Worm (Caenorhabditis elegans): ENCODE measurements around the gene glrx-22.
A peak's percentile ranks its signal among the peaks of the same experiment; 100 is the strongest.

Gene glrx-22

DNA sequence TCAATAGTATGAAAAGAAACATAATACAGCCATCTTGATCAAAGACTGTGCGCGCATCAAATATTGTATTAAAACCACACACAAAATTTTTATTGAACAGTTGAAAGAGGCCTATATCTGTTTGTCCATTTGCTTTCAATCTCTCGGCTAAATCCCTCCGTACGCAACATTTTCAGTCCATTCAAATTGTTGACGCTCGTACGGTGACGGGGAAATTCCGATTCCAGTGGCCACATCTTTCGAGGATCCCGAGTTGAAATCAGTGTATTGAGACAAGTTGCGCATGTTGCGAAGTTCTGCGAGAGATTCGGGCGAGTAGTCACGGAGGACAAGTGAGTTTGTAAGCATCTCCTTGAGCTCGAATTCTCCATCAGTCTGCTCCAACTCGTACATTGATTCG is 36.5 kb downstream of the glrx-22 start:
- no peak for TF ChIP-seq F23B12.7 (tag; optimal IDR thresholded peaks at IDR 0.05; ENCODE audit: insufficient read depth)
- no peak for TF ChIP-seq attf-6 (GFP tag; IDR thresholded peaks at IDR 0.05)
- TF ChIP-seq nfya-2 (GFP tag; IDR thresholded peaks at IDR 0.05) = no peak
- TF ChIP-seq let-526 (GFP tag; IDR thresholded peaks at IDR 0.05) = no peak
- TF ChIP-seq zim-3 (tag; optimal IDR thresholded peaks at IDR 0.05) = no peak

DNA sequence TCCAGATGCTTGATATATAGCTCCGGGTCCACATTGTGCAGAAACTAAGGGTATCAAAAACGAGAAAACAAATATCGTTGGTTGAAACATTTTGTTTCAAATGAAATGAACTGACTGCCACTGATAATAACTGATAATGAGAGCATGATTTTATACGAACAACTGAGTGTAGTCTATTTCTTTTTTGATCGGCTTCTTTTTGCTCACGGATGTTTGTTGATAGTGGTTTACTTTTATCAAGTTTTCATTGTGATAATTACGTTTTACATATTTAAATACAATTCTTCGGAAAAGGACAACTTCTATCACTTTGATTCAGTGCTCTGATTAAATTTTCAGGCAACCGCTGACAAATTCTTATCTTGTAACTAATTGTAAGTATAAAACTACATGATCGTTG is 37.3 kb downstream of the glrx-22 start, which contains the start of gene clec-51:
clec-51 (minus strand) TSS at position 114 of the 400 bp plus-strand sequence.
- no peak for TF ChIP-seq xnd-1 (tag; optimal IDR thresholded peaks at IDR 0.05)
- TF ChIP-seq die-1 (tag; optimal IDR thresholded peaks at IDR 0.05) = no peak
- peak; percentile 69 for TF ChIP-seq nhr-80 (tag; optimal IDR thresholded peaks at IDR 0.05)

DNA sequence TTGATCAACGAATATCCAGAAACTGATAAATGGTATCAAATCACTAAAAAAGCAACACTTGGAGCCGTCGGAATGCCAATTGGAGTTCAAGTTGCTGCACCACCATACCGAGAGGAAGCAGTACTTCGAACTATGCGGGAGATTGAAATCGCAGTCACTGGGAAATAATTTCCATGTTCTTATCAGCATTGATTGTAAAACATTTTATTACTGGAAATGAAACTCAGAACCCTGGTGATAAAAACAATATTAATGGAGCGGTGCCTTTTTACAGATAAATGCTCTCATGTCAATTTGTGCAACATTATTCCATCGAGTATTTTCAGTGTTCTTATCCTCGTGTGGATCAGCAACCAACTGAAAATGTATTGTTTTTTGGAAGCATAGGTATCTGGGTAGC is 39.3 kb downstream of the glrx-22 start:
- TF ChIP-seq hmg-1.2 (GFP tag; IDR thresholded peaks at IDR 0.05) (no peak), sptf-2 (GFP tag; optimal IDR thresholded peaks at IDR 0.05) (no peak), snpc-1.1 (tag; optimal IDR thresholded peaks at IDR 0.05; ENCODE audit: insufficient read depth) (no peak), Y53F4B.3 (GFP tag; IDR thresholded peaks at IDR 0.05) (no peak), nhr-80 (tag; optimal IDR thresholded peaks at IDR 0.05) (peak; percentile 41)

DNA sequence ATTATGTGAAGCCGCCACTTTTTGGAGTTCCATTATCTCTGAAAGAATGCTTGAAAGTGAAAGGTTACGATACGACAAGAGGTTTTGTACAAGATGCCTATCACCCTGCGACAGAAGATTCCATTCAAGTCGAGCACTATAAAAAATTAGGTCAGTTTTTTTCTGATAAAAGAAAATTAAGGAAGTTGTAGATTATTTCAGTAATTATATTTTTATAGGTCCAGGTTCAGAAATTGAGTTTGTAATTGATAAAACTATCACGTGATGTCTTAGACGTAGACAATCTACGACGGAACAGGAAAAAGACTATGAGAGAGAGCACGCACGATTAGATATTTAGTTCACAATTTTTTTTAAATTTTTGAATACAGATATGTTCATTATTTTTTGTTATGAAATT is 41.0 kb downstream of the glrx-22 start:
- TF ChIP-seq ZK185.1 (tag; optimal IDR thresholded peaks at IDR 0.05; ENCODE audit: poor library complexity, severe bottlenecking) (no peak), rec-8 (tag; optimal IDR thresholded peaks at IDR 0.05) (no peak), cebp-2 (GFP tag; IDR thresholded peaks at IDR 0.05) (no peak), attf-5 (GFP tag; optimal IDR thresholded peaks at IDR 0.05) (no peak), hsf-1 (GFP tag; IDR thresholded peaks at IDR 0.05) (no peak), hlh-12 (tag; optimal IDR thresholded peaks at IDR 0.05) (no peak), ztf-22 (GFP tag; optimal IDR thresholded peaks at IDR 0.05) (no peak), F49E8.2 (tag; optimal IDR thresholded peaks at IDR 0.05; ENCODE audit: insufficient read depth) (no peak), lag-1 (GFP tag; IDR thresholded peaks at IDR 0.05) (no peak), snpc-3.4 (tag; optimal IDR thresholded peaks at IDR 0.05) (no peak), egl-44 (GFP tag; IDR thresholded peaks at IDR 0.05) (no peak), ceh-100 (GFP tag; IDR thresholded peaks at IDR 0.05) (no peak), F57C9.4 (tag; optimal IDR thresholded peaks at IDR 0.05) (no peak), Y56A3A.18 (GFP tag; IDR thresholded peaks at IDR 0.05) (no peak), K11D2.4 (GFP tag; IDR thresholded peaks at IDR 0.05) (no peak), mxl-1 (tag; optimal IDR thresholded peaks at IDR 0.05) (no peak), mel-28 (tag; optimal IDR thresholded peaks at IDR 0.05; ENCODE audit: borderline replicate concordance) (no peak)

DNA sequence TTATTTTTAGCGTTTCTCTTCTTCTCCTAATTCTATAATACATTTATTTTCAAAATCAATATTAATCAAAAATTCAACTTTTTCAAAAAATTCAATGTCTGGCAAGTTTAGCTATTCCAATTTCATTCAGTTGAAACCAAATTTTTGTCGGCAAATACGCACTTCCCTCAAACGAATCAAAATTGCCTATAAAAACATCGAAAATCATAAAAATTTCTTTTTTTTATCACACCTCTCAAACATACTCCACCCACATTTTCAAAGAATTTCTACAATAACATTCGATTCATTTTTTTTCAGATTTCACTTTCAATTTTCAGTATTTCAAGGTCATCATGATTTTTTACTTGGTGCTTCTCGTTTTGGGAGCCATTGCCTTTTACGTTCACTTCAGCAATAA is 41.9 kb downstream of the glrx-22 start, which contains the start of gene faah-1:
faah-1 (plus strand) TSS at position 301 of the 400 bp plus-strand sequence.
- TF ChIP-seq hsf-1 (GFP tag; IDR thresholded peaks at IDR 0.05) = no peak
- TF ChIP-seq efl-1 (GFP tag; optimal IDR thresholded peaks at IDR 0.05) = no peak
- TF ChIP-seq F57C9.4 (tag; optimal IDR thresholded peaks at IDR 0.05) = no peak
- no peak for TF ChIP-seq bed-1 (GFP tag; IDR thresholded peaks at IDR 0.05)
- no peak for TF ChIP-seq K12H6.12 (tag; optimal IDR thresholded peaks at IDR 0.05)
- TF ChIP-seq lin-26 (GFP tag; IDR thresholded peaks at IDR 0.05) = no peak
- TF ChIP-seq xnd-1 (tag; optimal IDR thresholded peaks at IDR 0.05) = no peak
- TF ChIP-seq nfya-1 (tag; optimal IDR thresholded peaks at IDR 0.05; ENCODE audit: borderline replicate concordance, insufficient read depth) = no peak
- TF ChIP-seq snpc-3.4 (tag; optimal IDR thresholded peaks at IDR 0.05) = no peak
- TF ChIP-seq madf-6 (GFP tag; IDR thresholded peaks at IDR 0.05) = no peak
- no peak for TF ChIP-seq lin-35 (GFP tag; optimal IDR thresholded peaks at IDR 0.05)
- TF ChIP-seq pha-4 (tag; optimal IDR thresholded peaks at IDR 0.05) = no peak
- TF ChIP-seq bed-2 (GFP tag; IDR thresholded peaks at IDR 0.05) = no peak
- TF ChIP-seq dox-1 (GFP tag; IDR thresholded peaks at IDR 0.05) = no peak
- TF ChIP-seq die-1 (tag; optimal IDR thresholded peaks at IDR 0.05) = no peak
- no peak for TF ChIP-seq egl-44 (GFP tag; IDR thresholded peaks at IDR 0.05)
- TF ChIP-seq sptf-2 (GFP tag; optimal IDR thresholded peaks at IDR 0.05) = no peak
- TF ChIP-seq F55B11.4 (tag; optimal IDR thresholded peaks at IDR 0.05; ENCODE audit: borderline replicate concordance, insufficient read depth) = no peak

Data from whole organism, young adult.